Fruit fly (Drosophila melanogaster) ovary, adult (tissue): ENCODE results near the gene CG7179.
"Not testable (repeated sequence)": the region's sequence is repeated elsewhere in the genome, so short reads cannot be mapped to it uniquely, and the experiment has no call there.

ENCODE experiments used
- CG17801 ChIP-seq: fragments of 200-800 bp; optimal IDR thresholded peaks from 2 replicates; lab custom pipeline; 2019; ENCODE audit warnings: missing biosample characterization, mild to moderate bottlenecking, missing genetic modification characterization, moderate library complexity; ENCODE audit not compliant: partially characterized antibody

The CG7179 gene

DNA sequence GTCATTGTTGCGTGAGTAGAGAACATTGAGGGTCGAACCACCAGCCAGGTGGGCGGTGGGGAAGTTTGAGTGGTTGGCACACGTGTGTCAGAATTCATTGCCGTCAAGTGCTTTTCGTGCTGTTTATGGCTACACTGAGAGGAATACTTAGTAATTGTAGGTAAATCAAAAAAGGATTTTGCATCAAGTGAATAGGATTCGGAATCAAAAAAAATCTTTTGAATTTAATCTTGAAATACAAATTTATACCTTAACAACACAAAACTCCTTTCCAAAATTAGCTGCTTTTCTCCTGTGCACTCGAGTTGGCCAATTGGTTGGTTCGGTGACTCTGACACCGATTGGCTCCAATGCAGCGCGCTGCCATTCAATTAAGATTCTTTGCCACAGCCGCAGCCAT lies 23.3 kb downstream of the CG7179 start:
- TF ChIP-seq CG17801 (GFP tag; lab: Kevin White, UChicago) = no peak

DNA sequence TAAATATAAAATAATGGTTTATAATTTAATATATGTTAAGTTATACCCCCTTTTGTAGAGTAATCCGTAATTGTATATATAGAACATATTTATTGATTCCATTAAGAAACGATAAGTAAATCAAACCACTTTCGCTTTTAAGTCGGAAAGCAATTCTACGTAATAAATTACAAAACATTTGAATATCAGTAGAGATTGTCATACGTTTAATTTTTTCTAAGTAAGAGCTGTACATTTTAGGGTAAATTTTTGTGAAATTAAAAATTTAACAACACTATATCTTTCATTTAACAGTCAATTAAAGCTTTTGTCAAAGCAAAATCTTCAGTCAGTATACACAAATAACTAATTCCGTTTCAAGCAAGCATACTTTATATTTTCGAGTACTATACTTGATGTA lies 24.0 kb downstream of the CG7179 start, which contains the start of gene CG46025:
CG46025 (plus strand) TSS at position 301 of the 400 bp plus-strand sequence.
- no peak for TF ChIP-seq CG17801 (GFP tag; lab: Kevin White, UChicago)

DNA sequence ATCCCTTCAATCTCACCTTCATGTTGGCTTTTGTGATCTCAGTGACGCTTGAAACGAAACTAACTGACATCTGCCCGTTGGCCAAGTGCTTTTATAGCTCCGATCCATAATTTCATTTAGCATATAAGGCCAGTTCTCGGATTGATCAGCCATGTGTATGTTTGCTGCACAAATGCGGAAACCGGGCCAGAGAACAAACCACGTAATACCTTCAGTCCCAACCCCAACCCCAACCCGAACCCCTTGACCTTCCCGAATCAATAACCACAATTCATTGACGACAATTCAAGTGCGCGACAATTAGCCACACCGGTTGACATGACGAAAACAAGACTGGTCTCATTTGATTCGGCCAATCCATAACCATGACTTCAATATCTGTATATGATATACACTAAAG lies 24.7 kb downstream of the CG7179 start, which contains the start of gene CG7203:
CG7203 (minus strand) TSS at position 101 of the 400 bp plus-strand sequence.
- TF ChIP-seq CG17801 (GFP tag; lab: Kevin White, UChicago) = no peak

DNA sequence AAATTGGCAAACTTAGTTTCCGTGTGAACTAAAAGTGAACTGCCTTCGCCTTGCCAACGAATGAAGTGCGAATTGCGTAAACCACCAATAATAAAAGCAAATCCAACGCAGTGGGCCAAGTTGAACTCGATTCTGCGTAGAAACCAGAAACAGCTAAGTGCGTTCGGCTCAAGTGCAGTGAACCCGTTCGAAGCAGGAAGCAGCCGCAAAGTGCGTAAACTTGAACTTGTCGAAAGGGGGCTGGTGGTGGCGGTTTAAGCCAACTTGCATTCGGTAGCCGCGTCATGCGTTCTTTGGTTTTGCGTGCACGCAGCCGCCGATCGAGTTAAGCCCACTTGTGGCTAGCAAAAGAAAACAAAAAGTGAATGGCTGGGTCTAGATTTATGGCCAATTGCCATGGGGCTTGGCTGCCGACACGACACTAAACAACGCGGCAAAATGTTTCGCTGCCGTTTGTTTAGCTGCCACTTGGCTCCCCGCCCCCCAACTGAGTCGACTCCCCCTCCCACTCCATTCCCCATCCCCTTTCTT lies 27.1 kb downstream of the CG7179 start:
- TF ChIP-seq CG17801 (GFP tag; lab: Kevin White, UChicago) = no peak

DNA sequence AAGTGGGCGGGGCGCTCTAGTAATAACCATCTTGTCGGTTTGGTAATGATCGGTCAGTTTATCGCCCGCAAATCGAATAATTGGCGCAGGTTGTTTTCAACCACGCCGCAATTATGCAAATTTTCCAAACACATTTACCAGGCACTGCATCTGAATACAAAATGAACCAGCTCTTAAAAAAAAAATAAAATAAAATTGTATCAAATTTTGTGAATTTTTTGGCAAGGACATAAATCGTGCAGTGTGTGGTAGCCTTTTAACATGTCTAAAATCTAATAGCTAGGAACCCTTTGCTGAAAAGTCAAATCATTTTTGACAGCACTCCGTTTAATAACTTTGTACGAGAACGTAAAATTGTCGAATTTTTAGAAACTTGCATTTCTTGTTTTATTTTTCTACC lies 30.9 kb downstream of the CG7179 start, which contains the start of gene ATPsynGL:
ATPsynGL (plus strand) TSS at position 301 of the 400 bp plus-strand sequence.
- TF ChIP-seq CG17801 (GFP tag; lab: Kevin White, UChicago) = no peak

DNA sequence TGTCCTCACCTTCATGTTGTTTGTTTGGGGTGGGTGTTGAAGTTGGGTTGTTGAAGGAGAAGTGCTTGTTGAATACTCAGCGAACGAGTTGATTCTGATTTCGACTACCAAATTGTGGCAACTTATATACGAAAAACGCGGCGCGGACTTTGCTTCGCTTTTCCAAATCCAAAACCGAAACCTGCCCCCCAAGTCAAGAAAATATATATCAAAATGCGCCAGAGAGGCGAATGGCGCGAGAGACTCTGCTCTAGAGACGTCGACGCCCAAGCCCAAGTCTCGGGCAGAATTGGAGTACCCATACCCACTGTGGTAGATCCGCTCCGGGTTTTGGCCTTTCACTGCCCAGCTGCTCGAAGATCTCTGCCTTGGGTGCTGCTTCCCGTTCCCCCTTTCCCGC lies 33.1 kb downstream of the CG7179 start, which contains the start of gene CG7214:
CG7214 (minus strand) TSS at position 101 of the 400 bp plus-strand sequence.
- no peak for TF ChIP-seq CG17801 (GFP tag; lab: Kevin White, UChicago)

DNA sequence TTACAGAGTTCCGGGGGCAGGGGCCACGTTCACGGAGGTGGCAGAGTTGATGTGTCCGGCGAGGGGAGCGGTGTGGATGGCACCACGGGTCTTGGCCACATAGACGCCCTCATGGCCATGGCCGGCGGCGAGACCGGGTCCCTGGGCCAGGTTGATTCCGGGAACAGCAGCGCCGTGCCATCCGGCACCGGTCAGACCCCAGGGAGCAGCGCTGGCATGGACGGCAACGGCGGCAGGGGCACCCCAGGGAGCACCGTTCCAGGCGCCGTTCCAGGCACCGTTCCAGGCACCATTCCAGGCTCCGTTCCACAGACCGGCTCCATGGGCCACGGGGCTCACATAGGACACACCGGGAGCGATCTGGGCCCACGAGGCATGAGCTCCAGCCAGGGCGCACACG lies 33.6 kb downstream of the CG7179 start:
- TF ChIP-seq CG17801 (GFP tag; lab: Kevin White, UChicago) = no peak

DNA sequence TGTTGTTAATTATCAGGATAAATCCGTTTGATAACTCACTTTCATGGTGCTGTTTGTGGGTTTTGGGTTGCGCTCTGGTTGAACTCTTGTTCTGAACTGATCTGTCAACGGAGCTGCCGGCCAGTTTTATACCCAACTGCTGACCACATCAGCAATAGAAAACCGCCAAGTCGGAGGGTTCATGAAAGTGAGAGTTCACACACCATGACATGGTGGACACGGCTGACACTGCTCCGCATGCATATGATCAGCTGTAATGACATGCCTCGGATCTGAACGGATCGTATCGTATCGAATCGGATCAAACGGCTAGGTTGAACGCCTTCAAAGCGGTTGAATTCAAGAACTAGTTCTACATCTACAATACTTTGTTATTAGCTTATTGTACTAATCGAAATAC lies 36.4 kb downstream of the CG7179 start, which contains the start of gene Acp1:
Acp1 (minus strand) TSS at position 101 of the 400 bp plus-strand sequence.
- no peak for TF ChIP-seq CG17801 (GFP tag; lab: Kevin White, UChicago)

DNA sequence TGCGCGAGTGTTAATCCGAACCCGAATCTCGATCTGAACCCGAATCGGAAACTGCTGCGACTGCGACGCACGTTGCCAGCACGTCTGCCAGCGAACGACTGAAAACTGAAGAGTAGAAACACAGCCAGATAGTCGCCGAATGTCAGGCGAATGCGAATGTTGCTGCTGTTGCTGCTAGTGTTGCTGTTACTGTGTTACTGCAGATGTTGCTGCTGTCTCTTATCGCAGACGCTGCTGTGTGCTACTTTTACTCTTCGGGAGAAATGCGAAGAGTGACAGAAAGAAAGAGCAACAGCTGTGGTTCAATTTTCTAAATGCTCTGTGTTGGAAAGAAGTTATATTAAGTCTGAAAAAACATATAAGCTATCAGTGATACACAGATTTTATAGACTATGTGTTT lies 39.1 kb downstream of the CG7179 start, which contains the start of gene CG31904:
CG31904 (minus strand) TSS at position 101 of the 400 bp plus-strand sequence.
- TF ChIP-seq CG17801 (GFP tag; lab: Kevin White, UChicago) = not testable (repeated sequence)

DNA sequence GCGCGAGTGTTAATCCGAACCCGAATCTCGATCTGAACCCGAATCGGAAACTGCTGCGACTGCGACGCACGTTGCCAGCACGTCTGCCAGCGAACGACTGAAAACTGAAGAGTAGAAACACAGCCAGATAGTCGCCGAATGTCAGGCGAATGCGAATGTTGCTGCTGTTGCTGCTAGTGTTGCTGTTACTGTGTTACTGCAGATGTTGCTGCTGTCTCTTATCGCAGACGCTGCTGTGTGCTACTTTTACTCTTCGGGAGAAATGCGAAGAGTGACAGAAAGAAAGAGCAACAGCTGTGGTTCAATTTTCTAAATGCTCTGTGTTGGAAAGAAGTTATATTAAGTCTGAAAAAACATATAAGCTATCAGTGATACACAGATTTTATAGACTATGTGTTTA lies 45.3 kb downstream of the CG7179 start, which contains the start of gene CG13796:
CG13796 (minus strand) TSS at position 101 of the 400 bp plus-strand sequence.
- not testable (repeated sequence) for TF ChIP-seq CG17801 (GFP tag; lab: Kevin White, UChicago)

DNA sequence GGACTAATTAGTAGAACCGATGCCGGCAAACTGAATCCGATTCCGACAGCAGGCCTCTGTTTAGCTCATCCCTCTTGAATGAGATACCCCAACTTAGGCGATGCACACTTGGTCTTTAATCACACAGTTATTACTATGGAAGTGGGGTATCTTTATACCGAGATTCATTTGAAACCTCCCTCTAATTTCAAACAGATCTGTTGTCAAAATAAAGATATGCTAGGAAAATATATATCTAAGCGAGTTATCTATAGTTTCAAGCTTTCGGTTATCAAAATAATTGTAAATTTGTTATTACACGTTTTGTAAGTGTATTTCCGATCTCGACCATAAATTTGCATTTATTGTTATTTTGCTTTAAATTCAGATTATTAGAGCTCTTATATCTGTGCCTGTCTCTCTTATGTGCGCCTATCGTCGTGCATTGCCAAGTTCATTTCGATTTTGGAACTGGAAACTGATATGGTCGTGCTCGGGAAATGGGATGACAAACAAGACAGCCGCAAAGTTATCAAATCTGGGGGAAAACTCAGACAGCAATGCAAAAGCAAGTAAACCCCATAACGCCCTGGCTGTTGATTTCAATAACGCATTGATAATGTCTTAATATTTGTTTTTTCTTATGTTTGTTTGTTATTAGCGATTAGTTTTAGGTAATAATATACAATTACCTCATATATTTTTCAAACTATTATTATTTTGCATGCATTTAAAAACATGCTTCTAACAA lies 51.4 kb downstream of the CG7179 start, which contains the start of gene CG13795:
CG13795 (minus strand) TSS at position 31 of the 730 bp plus-strand sequence.
- no peak for TF ChIP-seq CG17801 (GFP tag; lab: Kevin White, UChicago)
